Fruit fly (Drosophila melanogaster) whole organism, adult: ENCODE data around the gene Lrrk.

Experiments
- CG11617 ChIP-seq: fragments of 200-800 bp; sonication (Bioruptor generic); optimal IDR thresholded peaks from 2 replicates; lab custom pipeline; 2017; ENCODE audit warnings: mild to moderate bottlenecking, missing biosample characterization, missing genetic modification reagents, missing genetic modification characterization
- CG12768 ChIP-seq: fragments of 200-800 bp; sonication (Bioruptor generic); optimal IDR thresholded peaks from 2 replicates; lab custom pipeline; 2017; ENCODE audit warnings: missing biosample characterization, missing genetic modification characterization, mild to moderate bottlenecking, moderate library complexity, missing genetic modification reagents
- CG14711 ChIP-seq: fragments of 200-800 bp; sonication (Bioruptor generic); optimal IDR thresholded peaks from 2 replicates; lab custom pipeline; 2018; ENCODE audit warnings: missing biosample characterization, mild to moderate bottlenecking, missing genetic modification characterization, moderate library complexity
- CG7045 ChIP-seq: fragments of 200-800 bp; sonication (Bioruptor generic); optimal IDR thresholded peaks from 2 replicates; lab custom pipeline; 2017; ENCODE audit warnings: missing biosample characterization, mild to moderate bottlenecking, missing genetic modification characterization
- CG7101 ChIP-seq: fragments of 200-800 bp; sonication (Bioruptor generic); optimal IDR thresholded peaks from 2 replicates; lab custom pipeline; 2018; ENCODE audit warnings: missing biosample characterization, mild to moderate bottlenecking, missing genetic modification characterization, moderate library complexity
- Crg-1 ChIP-seq: fragments of 200-800 bp; sonication (Bioruptor generic); optimal IDR thresholded peaks from 2 replicates; lab custom pipeline; 2016; ENCODE audit warnings: missing biosample characterization, missing genetic modification characterization
- Mnt ChIP-seq: fragments of 200-800 bp; sonication (Bioruptor generic); optimal IDR thresholded peaks from 2 replicates; lab custom pipeline; 2016; ENCODE audit warnings: missing biosample characterization, mild to moderate bottlenecking, missing genetic modification characterization
- bab1 ChIP-seq: fragments of 200-800 bp; sonication (Bioruptor generic); optimal IDR thresholded peaks from 3 replicates; lab custom pipeline; 2019; ENCODE audit warnings: missing biosample characterization, mild to moderate bottlenecking, missing genetic modification characterization, moderate library complexity
- cic ChIP-seq: fragments of 200-800 bp; sonication (Bioruptor generic); optimal IDR thresholded peaks from 2 replicates; lab custom pipeline; 2017; ENCODE audit warnings: missing biosample characterization, mild to moderate bottlenecking, missing genetic modification characterization, moderate library complexity
- cnc ChIP-seq, 2 experiments: fragments of >200 bp; optimal IDR thresholded peaks; 2 replicates each; lab custom pipeline; 2017
- kay ChIP-seq: fragments of 200-800 bp; sonication (Bioruptor generic); peaks from one replicate; lab custom pipeline; 2016; ENCODE audit warnings: missing biosample characterization, missing genetic modification characterization, borderline replicate concordance
- pad ChIP-seq: fragments of 200-800 bp; sonication (Bioruptor generic); optimal IDR thresholded peaks from 3 replicates; lab custom pipeline; 2017; ENCODE audit warnings: missing biosample characterization, missing genetic modification characterization, mild to moderate bottlenecking, moderate library complexity, missing genetic modification reagents
- tj ChIP-seq: fragments of 200-800 bp; sonication (Bioruptor generic); optimal IDR thresholded peaks from 3 replicates; lab custom pipeline; 2017; ENCODE audit warnings: missing biosample characterization, mild to moderate bottlenecking, missing genetic modification characterization, moderate library complexity
- toe ChIP-seq: fragments of 200-800 bp; sonication (Bioruptor generic); optimal IDR thresholded peaks from 2 replicates; lab custom pipeline; 2016; ENCODE audit warnings: missing biosample characterization, missing genetic modification characterization

dm6 chr3R:20622297-20623168 is 12.7 kb upstream of the Lrrk start:
- TF ChIP-seq Mnt (GFP tag; lab: Kevin White, UChicago): no peak
- no peak for TF ChIP-seq CG7101 (tag; lab: Kevin White, UChicago)
- no peak for TF ChIP-seq tj
- no peak for TF ChIP-seq toe (GFP tag; lab: Kevin White, UChicago)
- no peak for TF ChIP-seq bab1 (GFP tag; lab: Kevin White, UChicago)
- no peak for TF ChIP-seq pad (GFP tag; lab: Kevin White, UChicago)
- no peak for TF ChIP-seq kay (GFP tag; lab: Kevin White, UChicago)
- no peak for TF ChIP-seq CG12768 (GFP tag; lab: Kevin White, UChicago)
- no peak for TF ChIP-seq cic (GFP tag; lab: Kevin White, UChicago)
- TF ChIP-seq CG14711 (tag; lab: Kevin White, UChicago): no peak
- no peak for TF ChIP-seq CG11617 (GFP tag; lab: Kevin White, UChicago)
- TF ChIP-seq cnc (optimal IDR thresholded peaks at IDR 0.05; lab: Kevin White, UChicago): no peak
- TF ChIP-seq Crg-1 (GFP tag; lab: Kevin White, UChicago): no peak
- no peak for TF ChIP-seq CG7045 (GFP tag; lab: Kevin White, UChicago)
